Worm (Caenorhabditis elegans): ENCODE measurements around the gene ZK632.10.

Gene ZK632.10

ce11 chrIII:9843715-9844114 lies 16.2 kb upstream of the ZK632.10 start, which contains the start of gene K11H3.5:
K11H3.5 (plus strand) TSS chrIII:9843768.
- TF ChIP-seq snpc-4 (tag; optimal IDR thresholded peaks at IDR 0.05): no peak
- TF ChIP-seq elt-3 (tag; optimal IDR thresholded peaks at IDR 0.05): no peak

- TF ChIP-seq nhr-12 (tag; optimal IDR thresholded peaks at IDR 0.05) (no peak), zip-8 (tag; optimal IDR thresholded peaks at IDR 0.05) (no peak), ces-1 (GFP tag; optimal IDR thresholded peaks at IDR 0.05) (no peak), elt-3 (tag; optimal IDR thresholded peaks at IDR 0.05) (no peak), cnd-1 (tag; optimal IDR thresholded peaks at IDR 0.05) (no peak), pha-4 (tag; optimal IDR thresholded peaks at IDR 0.05) (no peak), blmp-1 (tag; optimal IDR thresholded peaks at IDR 0.05) (no peak), ceh-83 (GFP tag; optimal IDR thresholded peaks at IDR 0.05) (no peak), ceh-39 (tag; optimal IDR thresholded peaks at IDR 0.05) (no peak), mab-5 (tag; optimal IDR thresholded peaks at IDR 0.05) (no peak), drap-1 (GFP tag; optimal IDR thresholded peaks at IDR 0.05) (no peak), tbx-8 (GFP tag; optimal IDR thresholded peaks at IDR 0.05) (no peak)
Observed at ce11 chrIII:9834888-9835287, 7.4 kb upstream of the ZK632.10 start, which contains the start of gene K11H3.8. K11H3.8 (plus strand) TSS chrIII:9835188.

ce11 chrIII:9832569-9832968 lies 5.0 kb upstream of the ZK632.10 start:
- no peak for TF ChIP-seq lin-13 (tag; optimal IDR thresholded peaks at IDR 0.05)
- no peak for TF ChIP-seq mab-5 (tag; optimal IDR thresholded peaks at IDR 0.05)
- TF ChIP-seq tbx-8 (GFP tag; optimal IDR thresholded peaks at IDR 0.05): no peak
- TF ChIP-seq ceh-43 (GFP tag; optimal IDR thresholded peaks at IDR 0.05): no peak
- TF ChIP-seq snpc-4 (tag; optimal IDR thresholded peaks at IDR 0.05): no peak
- TF ChIP-seq hlh-1 (tag; optimal IDR thresholded peaks at IDR 0.05): no peak
- TF ChIP-seq unc-62 (GFP tag; optimal IDR thresholded peaks at IDR 0.05): no peak
- no peak for TF ChIP-seq mep-1 (tag; optimal IDR thresholded peaks at IDR 0.05)
- TF ChIP-seq nhr-2 (tag; optimal IDR thresholded peaks at IDR 0.05): no peak
- no peak for TF ChIP-seq M03D4.4 (tag; optimal IDR thresholded peaks at IDR 0.05)
- TF ChIP-seq nhr-237 (tag; optimal IDR thresholded peaks at IDR 0.05): no peak
- no peak for TF ChIP-seq sptf-1 (tag; optimal IDR thresholded peaks at IDR 0.05)
- TF ChIP-seq lsy-2 (tag; optimal IDR thresholded peaks at IDR 0.05): no peak
- TF ChIP-seq unc-39 (tag; optimal IDR thresholded peaks at IDR 0.05): no peak
- no peak for TF ChIP-seq zip-8 (tag; optimal IDR thresholded peaks at IDR 0.05)

ce11 chrIII:9830502-9830901 lies 3.0 kb upstream of the ZK632.10 start, which contains the start of gene ZK632.12:
ZK632.12 (plus strand) TSS chrIII:9830802.
- TF ChIP-seq nhr-76 (tag; optimal IDR thresholded peaks at IDR 0.05) (no peak), bed-3 (GFP tag; optimal IDR thresholded peaks at IDR 0.05) (no peak), mab-5 (tag; optimal IDR thresholded peaks at IDR 0.05) (no peak), cnd-1 (tag; optimal IDR thresholded peaks at IDR 0.05) (no peak), ham-2 (GFP tag; optimal IDR thresholded peaks at IDR 0.05) (no peak), nhr-28 (tag; optimal IDR thresholded peaks at IDR 0.05) (no peak), unc-62 (GFP tag; optimal IDR thresholded peaks at IDR 0.05) (no peak), snpc-4 (tag; optimal IDR thresholded peaks at IDR 0.05) (no peak), ztf-11 (tag; optimal IDR thresholded peaks at IDR 0.05) (no peak), ceh-83 (GFP tag; optimal IDR thresholded peaks at IDR 0.05) (no peak), elt-3 (tag; optimal IDR thresholded peaks at IDR 0.05) (no peak), sem-2 (GFP tag; optimal IDR thresholded peaks at IDR 0.05) (no peak), lin-32 (GFP tag; optimal IDR thresholded peaks at IDR 0.05) (no peak), blmp-1 (tag; optimal IDR thresholded peaks at IDR 0.05) (no peak), ceh-43 (GFP tag; optimal IDR thresholded peaks at IDR 0.05) (no peak), unc-39 (tag; optimal IDR thresholded peaks at IDR 0.05) (no peak)

ce11 chrIII:9826005-9826404 lies 1.5 kb downstream of the ZK632.10 start:
- TF ChIP-seq M03D4.4 (tag; optimal IDR thresholded peaks at IDR 0.05) (no peak), mep-1 (tag; optimal IDR thresholded peaks at IDR 0.05) (peak; percentile 3)

Data from whole organism, mixed stage, embryonic.